Worm (Caenorhabditis elegans): Measurements from ENCODE around the gene ZC132.9.
A peak's percentile ranks its signal among the peaks of the same experiment; 100 is the strongest.

The ZC132.9 gene

DNA sequence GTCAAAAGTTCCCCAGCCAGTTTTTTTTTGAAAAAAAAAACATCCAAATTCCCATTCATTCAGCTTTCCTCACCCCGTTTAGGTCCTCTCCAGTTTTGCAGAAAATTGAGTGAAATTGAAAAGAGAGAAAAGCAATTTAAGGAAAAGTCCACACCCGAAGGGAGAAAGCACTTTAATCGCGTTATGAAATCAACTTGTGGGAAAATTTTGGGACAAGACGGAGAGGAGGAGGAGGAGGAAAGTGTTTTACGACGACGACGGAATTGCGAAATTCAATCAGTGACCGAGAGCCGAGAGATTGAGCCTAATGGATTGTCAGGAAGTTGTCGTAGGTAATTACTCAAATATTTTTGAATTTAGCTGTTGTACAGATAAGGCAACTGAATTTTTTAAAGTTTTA lies 37.6 kb upstream of the ZC132.9 start (continued):
- TF ChIP-seq zip-4 (GFP tag; optimal IDR thresholded peaks at IDR 0.05): no peak
- TF ChIP-seq ceh-82 (tag; optimal IDR thresholded peaks at IDR 0.05): peak in 2 of 3 experiments; percentile 15 to 56

DNA sequence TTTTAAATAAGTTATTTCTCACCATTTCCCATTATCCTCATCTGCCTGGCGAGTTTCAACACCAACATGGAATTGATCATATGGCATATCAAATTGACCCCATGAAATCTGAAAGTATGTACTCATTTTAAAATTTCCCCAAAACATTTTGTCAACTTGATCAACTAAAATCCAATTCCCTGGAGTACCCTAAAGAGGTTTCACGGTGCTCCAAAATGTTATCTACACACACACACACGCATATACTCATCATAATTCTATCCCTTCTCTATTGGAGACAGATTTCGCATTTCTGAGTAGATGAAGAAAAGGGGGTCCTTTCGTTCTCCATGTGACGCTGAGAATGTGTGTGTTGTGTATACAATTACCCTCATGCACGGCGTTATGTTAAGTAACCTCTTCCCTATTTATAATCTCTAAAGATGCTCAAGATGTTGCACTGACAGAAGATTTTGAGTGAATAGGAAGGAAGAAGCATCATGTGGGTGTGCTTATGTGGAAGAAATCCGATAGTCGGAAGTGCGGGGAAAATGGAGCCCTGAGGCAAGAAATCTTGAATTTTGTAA lies 36.4 kb upstream of the ZC132.9 start:
- TF ChIP-seq lin-14 (GFP tag; optimal IDR thresholded peaks at IDR 0.05) (peak; percentile 52), nhr-20 (tag; optimal IDR thresholded peaks at IDR 0.05) (no peak), nhr-47 (tag; optimal IDR thresholded peaks at IDR 0.05) (no peak), nhr-71 (tag; optimal IDR thresholded peaks at IDR 0.05) (peak; percentile 24), lir-3 (tag; optimal IDR thresholded peaks at IDR 0.05; ENCODE audit: poor library complexity) (no peak), lin-15B (tag; optimal IDR thresholded peaks at IDR 0.05) (no peak), pax-3 (tag; optimal IDR thresholded peaks at IDR 0.05) (no peak)

DNA sequence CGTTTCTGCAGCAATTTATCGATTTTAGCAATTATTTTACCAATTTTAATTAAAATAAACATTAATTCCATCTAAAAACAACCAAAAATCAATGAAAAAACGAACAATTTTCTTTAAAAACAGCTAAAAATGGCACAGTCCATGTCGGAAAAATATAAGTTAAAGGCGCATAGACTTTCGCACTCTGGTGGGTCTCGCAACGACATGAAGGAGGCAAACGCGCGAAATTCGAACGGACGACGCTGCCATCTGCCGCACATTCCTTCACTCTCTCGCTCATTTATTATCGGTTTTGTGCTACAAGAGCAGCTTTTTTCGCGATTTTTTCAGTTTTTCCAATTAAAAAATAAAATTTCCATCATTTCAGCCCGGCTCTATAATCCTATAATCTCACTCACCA lies 27.0 kb upstream of the ZC132.9 start, which contains the start of gene mcm-7:
Gene mcm-7 (plus strand): TSS at position 368 of the 400 bp plus-strand sequence.
- peak; percentile 95 to 96 for TF ChIP-seq efl-1 (optimal IDR thresholded peaks at IDR 0.05)
- TF ChIP-seq efl-1 (GFP tag; optimal IDR thresholded peaks at IDR 0.05 in 1 of 2): peak; percentile 96 to 100
- TF ChIP-seq nhr-47 (tag; optimal IDR thresholded peaks at IDR 0.05): peak; percentile 58
- TF ChIP-seq nhr-77 (tag; optimal IDR thresholded peaks at IDR 0.05): peak; percentile 46
- peak; percentile 37 for TF ChIP-seq unc-86 (tag; optimal IDR thresholded peaks at IDR 0.05)
- peak; percentile 33 for TF ChIP-seq lin-15B (tag; optimal IDR thresholded peaks at IDR 0.05)
- TF ChIP-seq snpc-4 (tag; optimal IDR thresholded peaks at IDR 0.05): peak; percentile 17
- TF ChIP-seq elt-3 (tag; optimal IDR thresholded peaks at IDR 0.05): peak in 2 of 6 experiments; percentile 11 to 58
- peak; percentile 46 for TF ChIP-seq xbp-1 (tag; optimal IDR thresholded peaks at IDR 0.05)
- no peak for TF ChIP-seq ceh-8 (GFP tag; optimal IDR thresholded peaks at IDR 0.05)
- peak; percentile 14; the same call in 1 of the 2 replicates for TF ChIP-seq grh-1 (GFP tag; IDR thresholded peaks at IDR 0.05)
- TF ChIP-seq jun-1 (tag; optimal IDR thresholded peaks at IDR 0.05): peak; percentile 18
- peak; percentile 43 for TF ChIP-seq unc-130 (tag; optimal IDR thresholded peaks at IDR 0.05)
- no peak for TF ChIP-seq fkh-10 (GFP tag; optimal IDR thresholded peaks at IDR 0.05)
- no peak for TF ChIP-seq egl-27 (tag; optimal IDR thresholded peaks at IDR 0.05)
- TF ChIP-seq nhr-85 (tag): peak; percentile 55
- peak; percentile 52 for TF ChIP-seq skn-1 (tag; optimal IDR thresholded peaks at IDR 0.05)
- peak; percentile 12 for TF ChIP-seq dsc-1 (tag; optimal IDR thresholded peaks at IDR 0.05)
- TF ChIP-seq lin-13 (GFP tag; optimal IDR thresholded peaks at IDR 0.05): peak; percentile 16
- peak; percentile 64 for TF ChIP-seq snu-23 (GFP tag; optimal IDR thresholded peaks at IDR 0.05)
- peak in 2 of 3 experiments; percentile 15 to 75 for TF ChIP-seq ceh-82 (tag; optimal IDR thresholded peaks at IDR 0.05)
- peak; percentile 94 to 98 for TF ChIP-seq lin-35 (GFP tag; optimal IDR thresholded peaks at IDR 0.05)
- TF ChIP-seq nhr-19 (GFP tag; conservative IDR thresholded peaks at IDR 0.05): peak; percentile 39
- TF ChIP-seq pax-3 (tag; optimal IDR thresholded peaks at IDR 0.05): no peak
- TF ChIP-seq pqm-1 (tag; optimal IDR thresholded peaks at IDR 0.05): no peak
- peak; percentile 52 for TF ChIP-seq nhr-20 (tag; optimal IDR thresholded peaks at IDR 0.05)
- peak in 1 of 2 experiments; percentile 53 for TF ChIP-seq mdl-1 (tag; optimal IDR thresholded peaks at IDR 0.05)
- no peak for TF ChIP-seq hpl-2 (GFP tag; optimal IDR thresholded peaks at IDR 0.05)
- TF ChIP-seq tbx-2 (tag; optimal IDR thresholded peaks at IDR 0.05): peak; percentile 56
- peak; percentile 19 for TF ChIP-seq nhr-90 (tag; optimal IDR thresholded peaks at IDR 0.05; ENCODE audit: poor library complexity)
- peak; percentile 85 for TF ChIP-seq C16A3.4 (tag; optimal IDR thresholded peaks at IDR 0.05)
- TF ChIP-seq dpl-1 (GFP tag; optimal IDR thresholded peaks at IDR 0.05): peak; percentile 91 to 96 (median 95)
- TF ChIP-seq nhr-71 (tag; optimal IDR thresholded peaks at IDR 0.05): peak; percentile 68
- TF ChIP-seq nhr-76 (tag; optimal IDR thresholded peaks at IDR 0.05): no peak
- TF ChIP-seq rnt-1 (tag; optimal IDR thresholded peaks at IDR 0.05): peak; percentile 60
- no peak for TF ChIP-seq ces-1 (GFP tag; optimal IDR thresholded peaks at IDR 0.05)
- no peak for TF ChIP-seq alr-1 (tag; optimal IDR thresholded peaks at IDR 0.05; ENCODE audit: borderline replicate concordance)
- TF ChIP-seq fkh-8 (tag; optimal IDR thresholded peaks at IDR 0.05): peak; percentile 30
- TF ChIP-seq F16B12.6 (tag; optimal IDR thresholded peaks at IDR 0.05): peak; percentile 37
- peak; percentile 64 to 86 for TF ChIP-seq lsy-2 (tag; optimal IDR thresholded peaks at IDR 0.05)
- TF ChIP-seq lin-14 (GFP tag; optimal IDR thresholded peaks at IDR 0.05): peak; percentile 38
- TF ChIP-seq sptf-1 (tag; optimal IDR thresholded peaks at IDR 0.05): no peak
- no peak for TF ChIP-seq mab-9 (GFP tag; IDR thresholded peaks at IDR 0.05)
- peak; percentile 12 for TF ChIP-seq irx-1 (tag; optimal IDR thresholded peaks at IDR 0.05)

All from whole organism, L1 larva.